Worm (Caenorhabditis elegans) whole organism, early embryonic: ENCODE results near the gene F22F4.5.

Experiments
- B0310.2 ChIP-seq: sonication (generic microtip); optimal IDR thresholded peaks from 2 replicates; lab custom pipeline; 2016; ENCODE audit warnings: mild to moderate bottlenecking, missing genetic modification characterization, missing compliant biosample characterization
- F13C5.2 ChIP-seq: sonication (generic microtip); optimal IDR thresholded peaks from 2 replicates; lab custom pipeline; 2017; ENCODE audit warnings: mild to moderate bottlenecking, missing genetic modification characterization, inconsistent platforms, missing compliant biosample characterization
- aly-1 ChIP-seq: sonication (generic microtip); optimal IDR thresholded peaks from 2 replicates; lab custom pipeline; 2016; ENCODE audit warnings: missing genetic modification characterization, missing compliant biosample characterization
- ama-1 ChIP-seq: fragments of 150-350 bp; optimal IDR thresholded peaks from 2 replicates; lab custom pipeline; 2014
- ceh-36 ChIP-seq: sonication (generic microtip); optimal IDR thresholded peaks from 2 replicates; lab custom pipeline; 2016; ENCODE audit warnings: missing genetic modification characterization, inconsistent platforms, missing compliant biosample characterization
- flt-1 ChIP-seq: fragments of 200-800 bp; sonication (Bioruptor generic); IDR thresholded peaks from 2 replicates; pipeline ENCODE4 v1.3.6; 2022; ENCODE audit warnings: missing genetic modification characterization, missing compliant biosample characterization
- hmbx-1 ChIP-seq: sonication (generic microtip); optimal IDR thresholded peaks from 2 replicates; lab custom pipeline; 2016; ENCODE audit warnings: mild to moderate bottlenecking, missing genetic modification characterization, missing compliant biosample characterization
- hnd-1 ChIP-seq: sonication (generic microtip); optimal IDR thresholded peaks from 2 replicates; lab custom pipeline; 2016; ENCODE audit warnings: missing genetic modification characterization, missing compliant biosample characterization
- pes-1 ChIP-seq: fragments of 200-800 bp; sonication (Bioruptor generic); IDR thresholded peaks from 2 replicates; pipeline ENCODE4 v1.3.6; 2022; ENCODE audit warnings: missing genetic modification reagents, missing genetic modification characterization, missing compliant biosample characterization
- sea-1 ChIP-seq: fragments of 200-800 bp; sonication (Bioruptor generic); conservative IDR thresholded peaks from 2 replicates; pipeline ENCODE4 v1.3.6; 2022; ENCODE audit warnings: missing genetic modification characterization, missing compliant biosample characterization
- tbx-11 ChIP-seq: fragments of 200-800 bp; sonication (Bioruptor generic); IDR thresholded peaks from 2 replicates; pipeline ENCODE4 v1.3.6; 2022; ENCODE audit warnings: missing genetic modification characterization, missing compliant biosample characterization
- tbx-37 ChIP-seq: fragments of 200-800 bp; sonication (Bioruptor generic); conservative IDR thresholded peaks from 2 replicates; pipeline ENCODE4 v1.3.6; 2022; ENCODE audit warnings: missing genetic modification reagents, missing genetic modification characterization, missing compliant biosample characterization
- tra-4 ChIP-seq: sonication (generic microtip); optimal IDR thresholded peaks from 2 replicates; lab custom pipeline; 2017; ENCODE audit warnings: missing genetic modification characterization, missing compliant biosample characterization

- TF ChIP-seq hnd-1 (tag; lab: Kevin White, UChicago) (no peak), ceh-36 (tag; lab: Kevin White, UChicago) (no peak), B0310.2 (no peak), ama-1 (lab: Kevin White, UChicago) (no peak), sea-1 (GFP tag; lab: Robert Waterston, UW) (no peak), flt-1 (GFP tag; lab: Robert Waterston, UW) (no peak), pes-1 (no peak), tra-4 (tag; lab: Kevin White, UChicago) (no peak), tbx-11 (no peak), tbx-37 (GFP tag; lab: Robert Waterston, UW) (no peak), F13C5.2 (tag; lab: Kevin White, UChicago) (no peak), hmbx-1 (tag; lab: Kevin White, UChicago) (no peak), aly-1 (tag; lab: Kevin White, UChicago) (no peak)
Observed at ce11 chrX:5972212-5972611, 20.5 kb downstream of the F22F4.5 start.
